Fruit fly (Drosophila melanogaster) whole organism, embryonic: ENCODE measurements around the gene Drice.

ENCODE experiments used
- BtbVII ChIP-seq: fragments of 200-800 bp; sonication (Bioruptor generic); optimal IDR thresholded peaks from 3 replicates; lab custom pipeline; 2017; ENCODE audit warnings: missing biosample characterization, mild to moderate bottlenecking, missing genetic modification characterization
- CG11695 ChIP-seq: fragments of 200-800 bp; sonication (Bioruptor generic); IDR thresholded peaks from 3 replicates; pipeline ENCODE4 v1.3.6; 2022; ENCODE audit warnings: missing biosample characterization, missing genetic modification characterization
- CG12071 ChIP-seq: fragments of 200-800 bp; sonication (Bioruptor generic); optimal IDR thresholded peaks from 3 replicates; lab custom pipeline; 2018; ENCODE audit warnings: missing biosample characterization, mild to moderate bottlenecking, missing genetic modification characterization
- CG12219 ChIP-seq: fragments of 200-800 bp; sonication (Bioruptor generic); optimal IDR thresholded peaks from 3 replicates; lab custom pipeline; 2018; ENCODE audit warnings: missing biosample characterization, mild to moderate bottlenecking, missing genetic modification characterization
- CG1233 ChIP-seq: fragments of 200-800 bp; sonication (Bioruptor generic); optimal IDR thresholded peaks from 4 replicates; lab custom pipeline; 2018; ENCODE audit warnings: missing biosample characterization, mild to moderate bottlenecking, missing genetic modification characterization
- CG12744 ChIP-seq: fragments of 200-800 bp; sonication (Bioruptor generic); optimal IDR thresholded peaks from 2 replicates; lab custom pipeline; 2016; ENCODE audit warnings: missing biosample characterization, missing genetic modification characterization
- CG14050 ChIP-seq: fragments of 200-800 bp; sonication (Bioruptor generic); IDR thresholded peaks from 3 replicates; pipeline ENCODE4 v1.3.6; 2022; ENCODE audit warnings: missing biosample characterization, missing genetic modification characterization
- CG15514 ChIP-seq: fragments of 200-800 bp; sonication (Bioruptor generic); optimal IDR thresholded peaks from 3 replicates; lab custom pipeline; 2017; ENCODE audit warnings: missing biosample characterization, missing genetic modification characterization, mild to moderate bottlenecking, moderate library complexity, missing genetic modification reagents
- CG15696 ChIP-seq: fragments of 200-800 bp; sonication (Bioruptor generic); optimal IDR thresholded peaks from 2 replicates; lab custom pipeline; 2019; ENCODE audit warnings: missing biosample characterization, mild to moderate bottlenecking, missing genetic modification characterization, moderate library complexity
- CG2129 ChIP-seq: fragments of 200-800 bp; sonication (Bioruptor generic); IDR thresholded peaks from 2 replicates; pipeline ENCODE4 v1.3.6; 2022; ENCODE audit warnings: missing biosample characterization, missing genetic modification characterization; ENCODE audit not compliant: partially characterized antibody
- CG2875 ChIP-seq: fragments of 200-800 bp; sonication (Bioruptor generic); optimal IDR thresholded peaks from 2 replicates; lab custom pipeline; 2017; ENCODE audit warnings: missing biosample characterization, mild to moderate bottlenecking, missing genetic modification characterization, missing genetic modification reagents
- CG31388 ChIP-seq: fragments of 200-800 bp; sonication (Bioruptor generic); optimal IDR thresholded peaks from 2 replicates; lab custom pipeline; 2016; ENCODE audit warnings: missing biosample characterization, missing genetic modification characterization
- CG34376 ChIP-seq: fragments of 200-800 bp; sonication (Bioruptor generic); optimal IDR thresholded peaks from 2 replicates; lab custom pipeline; 2018; ENCODE audit warnings: missing biosample characterization, mild to moderate bottlenecking, missing genetic modification characterization
- CG6175 ChIP-seq: fragments of 200-800 bp; sonication (Bioruptor generic); IDR thresholded peaks from 3 replicates; pipeline ENCODE4 v1.3.6; 2022; ENCODE audit warnings: missing biosample characterization, missing genetic modification characterization
- CG6791 ChIP-seq: fragments of 200-800 bp; sonication (Bioruptor generic); IDR thresholded peaks from 3 replicates; pipeline ENCODE4 v1.3.6; 2022; ENCODE audit warnings: missing biosample characterization, missing genetic modification characterization; ENCODE audit not compliant: partially characterized antibody
- CG7745 ChIP-seq: fragments of 200-800 bp; sonication (Bioruptor generic); optimal IDR thresholded peaks from 2 replicates; lab custom pipeline; 2018; ENCODE audit warnings: missing biosample characterization, mild to moderate bottlenecking, missing genetic modification characterization, moderate library complexity
- CG8478 ChIP-seq: fragments of >200 bp; optimal IDR thresholded peaks from 2 replicates; lab custom pipeline; 2018
- CG9609 ChIP-seq: fragments of 200-800 bp; sonication (Bioruptor generic); optimal IDR thresholded peaks from 3 replicates; lab custom pipeline; 2016; ENCODE audit warnings: missing biosample characterization, missing genetic modification characterization
- CG9817 ChIP-seq: fragments of 200-800 bp; sonication (Bioruptor generic); optimal IDR thresholded peaks from 2 replicates; lab custom pipeline; 2018; ENCODE audit warnings: missing biosample characterization, mild to moderate bottlenecking, missing genetic modification characterization, moderate library complexity
- Dip3 ChIP-seq: fragments of 200-800 bp; sonication (Bioruptor generic); optimal IDR thresholded peaks from 3 replicates; lab custom pipeline; 2016; ENCODE audit warnings: missing biosample characterization, missing genetic modification characterization
- Doc3 ChIP-seq: fragments of 200-800 bp; sonication (Bioruptor generic); IDR thresholded peaks from 3 replicates; pipeline ENCODE4 v1.3.6; 2022; ENCODE audit warnings: missing biosample characterization, missing genetic modification characterization; ENCODE audit not compliant: partially characterized antibody
- Dref ChIP-seq: fragments of 200-800 bp; sonication (Bioruptor generic); IDR thresholded peaks from 2 replicates; pipeline ENCODE4 v1.3.6; 2022; ENCODE audit warnings: missing biosample characterization, missing genetic modification characterization
- GATAe ChIP-seq: fragments of 200-800 bp; sonication (Bioruptor generic); conservative IDR thresholded peaks from 2 replicates; pipeline ENCODE4 v1.3.6; 2022; ENCODE audit warnings: missing biosample characterization, missing genetic modification characterization
- NFAT ChIP-seq: fragments of 200-800 bp; sonication (Bioruptor generic); IDR thresholded peaks from 2 replicates; pipeline ENCODE4 v1.3.6; 2022; ENCODE audit warnings: missing biosample characterization, missing genetic modification characterization
- Sox102F ChIP-seq: fragments of 200-800 bp; sonication (Bioruptor generic); optimal IDR thresholded peaks from 2 replicates; lab custom pipeline; 2018; ENCODE audit warnings: missing biosample characterization, mild to moderate bottlenecking, missing genetic modification characterization, moderate library complexity
- Usf ChIP-seq: fragments of 200-800 bp; sonication (Bioruptor generic); optimal IDR thresholded peaks from 2 replicates; lab custom pipeline; 2017; ENCODE audit warnings: missing genotype, missing biosample characterization, missing genetic modification characterization
- aop ChIP-seq: fragments of 200-800 bp; sonication (Bioruptor generic); IDR thresholded peaks from 2 replicates; pipeline ENCODE4 v1.3.6; 2022; ENCODE audit warnings: missing biosample characterization, missing genetic modification characterization
- ase ChIP-seq: fragments of 200-800 bp; sonication (Bioruptor generic); IDR thresholded peaks from 3 replicates; pipeline ENCODE4 v1.3.6; 2022; ENCODE audit warnings: missing biosample characterization, missing genetic modification characterization
- az2 ChIP-seq: fragments of 200-800 bp; sonication (Bioruptor generic); optimal IDR thresholded peaks from 3 replicates; lab custom pipeline; 2016; ENCODE audit warnings: missing biosample characterization, missing genetic modification characterization
- bcd ChIP-seq: fragments of 200-800 bp; sonication (Bioruptor generic); optimal IDR thresholded peaks from 2 replicates; lab custom pipeline; 2017; ENCODE audit warnings: missing biosample characterization, mild to moderate bottlenecking, missing genetic modification characterization
- chm ChIP-seq: fragments of 200-800 bp; sonication (Bioruptor generic); IDR thresholded peaks from 2 replicates; pipeline ENCODE4 v1.3.6; 2022; ENCODE audit warnings: missing biosample characterization, missing genetic modification characterization
- da ChIP-seq: fragments of 200-800 bp; sonication (Bioruptor generic); optimal IDR thresholded peaks from 2 replicates; lab custom pipeline; 2016; ENCODE audit warnings: missing biosample characterization, missing genetic modification characterization
- dmrt99B ChIP-seq: fragments of 200-800 bp; sonication (Bioruptor generic); optimal IDR thresholded peaks from 2 replicates; lab custom pipeline; 2018; ENCODE audit warnings: missing biosample characterization, mild to moderate bottlenecking, missing genetic modification characterization, moderate library complexity
- dysf ChIP-seq: fragments of 200-800 bp; sonication (Bioruptor generic); IDR thresholded peaks from 3 replicates; pipeline ENCODE4 v1.3.6; 2022; ENCODE audit warnings: missing biosample characterization, missing genetic modification characterization
- eve ChIP-seq, 2 experiments: fragments of >200 bp; optimal IDR thresholded peaks; 2 replicates each; lab custom pipeline; 2017; ENCODE audit warnings: missing biosample characterization in 2 of 2, missing genetic modification characterization in 2 of 2
- h ChIP-seq: fragments of >200 bp; optimal IDR thresholded peaks from 2 replicates; lab custom pipeline; 2017
- hb ChIP-seq: fragments of 200-800 bp; sonication (Bioruptor generic); IDR thresholded peaks from 3 replicates; pipeline ENCODE4 v1.3.6; 2022; ENCODE audit warnings: missing biosample characterization, missing genetic modification characterization; ENCODE audit not compliant: partially characterized antibody
- jing ChIP-seq: fragments of 200-800 bp; sonication (Bioruptor generic); optimal IDR thresholded peaks from 2 replicates; lab custom pipeline; 2018; ENCODE audit warnings: missing biosample characterization, mild to moderate bottlenecking, missing genetic modification characterization
- lbe ChIP-seq: fragments of 200-800 bp; sonication (Bioruptor generic); optimal IDR thresholded peaks from 2 replicates; lab custom pipeline; 2016; ENCODE audit warnings: missing biosample characterization, mild to moderate bottlenecking, missing genetic modification characterization
- oc ChIP-seq: fragments of 200-800 bp; sonication (Bioruptor generic); optimal IDR thresholded peaks from 2 replicates; lab custom pipeline; 2018; ENCODE audit warnings: missing biosample characterization, mild to moderate bottlenecking, missing genetic modification characterization, moderate library complexity
- onecut ChIP-seq: fragments of 200-800 bp; sonication (Bioruptor generic); IDR thresholded peaks from 2 replicates; pipeline ENCODE4 v1.3.6; 2022; ENCODE audit warnings: missing biosample characterization, missing genetic modification characterization
- peb ChIP-seq: fragments of 200-800 bp; sonication (Bioruptor generic); IDR thresholded peaks from 2 replicates; pipeline ENCODE4 v1.3.6; 2022; ENCODE audit warnings: missing biosample characterization, missing genetic modification characterization
- prd ChIP-seq, 3 experiments: fragments of >200 bp in 2 of 3; fragments of 200-800 bp in 1 of 3; sonication (Bioruptor generic) in 1 of 3; optimal IDR thresholded peaks in 2 of 3; IDR thresholded peaks in 1 of 3; 2 replicates in 2 of 3; 3 replicates in 1 of 3; pipeline versions ENCODE4 v1.3.6 to Lab custom; 2017 to 2022; ENCODE audit warnings: missing biosample characterization in 1 of 3, missing genetic modification characterization in 1 of 3
- sc ChIP-seq, 3 experiments: fragments of >200 bp in 2 of 3; fragments of 200-800 bp in 1 of 3; sonication (Bioruptor generic) in 1 of 3; optimal IDR thresholded peaks; 2 replicates in 2 of 3; 3 replicates in 1 of 3; lab custom pipeline; 2017; ENCODE audit warnings: mild to moderate bottlenecking in 1 of 3, missing biosample characterization in 1 of 3, missing genetic modification characterization in 1 of 3, missing genetic modification reagents in 1 of 3
- scrt ChIP-seq: fragments of 200-800 bp; sonication (Bioruptor generic); optimal IDR thresholded peaks from 2 replicates; lab custom pipeline; 2018; ENCODE audit warnings: missing biosample characterization, mild to moderate bottlenecking, missing genetic modification characterization, moderate library complexity
- so ChIP-seq: fragments of 200-800 bp; sonication (Bioruptor generic); IDR thresholded peaks from 3 replicates; pipeline ENCODE4 v1.3.6; 2022; ENCODE audit warnings: missing biosample characterization, missing genetic modification characterization
- sob ChIP-seq: fragments of 200-800 bp; sonication (Bioruptor generic); IDR thresholded peaks from 2 replicates; pipeline ENCODE4 v1.3.6; 2022; ENCODE audit warnings: missing biosample characterization, missing genetic modification characterization
- unc-4 ChIP-seq: fragments of 200-800 bp; sonication (Bioruptor generic); IDR thresholded peaks from 2 replicates; pipeline ENCODE4 v1.3.6; 2022; ENCODE audit warnings: missing biosample characterization, missing genetic modification characterization; ENCODE audit not compliant: partially characterized antibody
- zf30C ChIP-seq: fragments of 200-800 bp; sonication (Bioruptor generic); optimal IDR thresholded peaks from 3 replicates; lab custom pipeline; 2018; ENCODE audit warnings: missing biosample characterization, mild to moderate bottlenecking, missing genetic modification characterization

The Drice gene

DNA sequence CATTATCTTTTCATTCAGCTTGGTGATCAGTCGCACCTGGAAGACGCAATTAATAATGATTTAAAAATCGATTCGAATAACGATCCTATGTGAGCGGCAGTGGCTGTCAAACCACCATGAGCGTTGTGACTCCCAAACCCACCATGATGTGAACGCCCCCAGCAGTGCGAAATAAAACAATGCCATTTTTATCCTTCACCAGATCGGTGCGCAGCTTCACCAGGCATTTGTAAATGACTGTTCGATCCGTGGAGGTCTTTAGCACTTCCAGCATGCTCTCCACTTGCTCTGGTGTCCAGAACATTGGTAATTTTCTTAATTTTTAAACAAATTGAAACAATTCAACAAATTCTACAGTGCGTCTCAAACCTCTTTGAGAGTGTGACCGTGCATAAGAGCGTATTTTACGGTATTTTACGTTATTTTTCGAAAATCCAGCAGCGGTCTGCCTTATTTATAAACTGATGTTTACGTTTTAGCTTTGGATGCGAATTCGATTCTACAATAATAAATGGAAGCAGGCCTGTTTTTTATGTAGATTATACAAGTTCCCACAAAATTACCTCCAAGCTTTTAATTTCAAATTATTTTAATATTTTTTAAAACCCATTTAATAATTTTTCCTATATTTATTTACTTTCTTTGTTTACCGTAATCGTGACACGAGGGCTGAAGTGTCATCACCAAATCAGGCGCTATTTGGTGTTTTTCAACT, at the start of gene Drice, which contains the start of gene Rnb (continued):
- TF ChIP-seq dmrt99B (tag; lab: Kevin White, UChicago) (no peak), bcd (GFP tag; lab: Kevin White, UChicago) (peak; percentile 61), CG7745 (tag; lab: Kevin White, UChicago) (no peak), BtbVII (GFP tag; lab: Kevin White, UChicago) (no peak), CG12219 (no peak), CG8478 (no peak), NFAT (peak; percentile 49; the same call in 1 of the 2 replicates), CG15696 (tag; lab: Kevin White, UChicago) (peak; percentile 84), da (no peak), lbe (GFP tag; lab: Kevin White, UChicago) (peak; percentile 76), scrt (GFP tag; lab: Kevin White, UChicago) (no peak), CG9609 (no peak), CG11695 (GFP tag; lab: Robert Waterston, UW) (no peak), Sox102F (GFP tag; lab: Kevin White, UChicago) (no peak), az2 (GFP tag; lab: Kevin White, UChicago) (peak; percentile 20), zf30C (GFP tag; lab: Kevin White, UChicago) (no peak), CG9817 (peak; percentile 51), ase (GFP tag; lab: Robert Waterston, UW) (0 out of 3 replicates have a peak, but pooled peaks have one; percentile 32), CG6791 (GFP tag; lab: Robert Waterston, UW) (peak; percentile 60), h (lab: Kevin White, UChicago) (no peak), sc (optimal IDR thresholded peaks at IDR 0.05; lab: Kevin White, UChicago) (no peak), sc (GFP tag; optimal IDR thresholded peaks at IDR 0.05; lab: Kevin White, UChicago) (no peak), Usf (no peak), CG1233 (GFP tag; lab: Kevin White, UChicago) (peak; percentile 63), prd (optimal IDR thresholded peaks at IDR 0.05; lab: Kevin White, UChicago) (no peak), prd (GFP tag; IDR thresholded peaks at IDR 0.05; lab: Robert Waterston, UW) (peak; percentile 55), Doc3 (GFP tag; lab: Robert Waterston, UW) (peak; percentile 72), Dref (GFP tag; lab: Robert Waterston, UW) (no peak), aop (GFP tag; lab: Robert Waterston, UW) (no peak), CG12071 (GFP tag; lab: Kevin White, UChicago) (no peak), dysf (GFP tag; lab: Robert Waterston, UW) (peak; percentile 53; the same call in 2 of the 3 replicates), chm (no peak), eve (GFP tag; optimal IDR thresholded peaks at IDR 0.05; lab: Kevin White, UChicago) (no peak), onecut (GFP tag; lab: Robert Waterston, UW) (no peak), CG2875 (GFP tag; lab: Kevin White, UChicago) (no peak), peb (no peak), so (GFP tag; lab: Robert Waterston, UW) (no peak), CG15514 (GFP tag; lab: Kevin White, UChicago) (peak; percentile 31), CG34376 (peak; percentile 32), sob (GFP tag; lab: Robert Waterston, UW) (peak; percentile 70), jing (GFP tag; lab: Kevin White, UChicago) (no peak), Dip3 (GFP tag; lab: Kevin White, UChicago) (no peak), CG12744 (GFP tag; lab: Kevin White, UChicago) (no peak), GATAe (GFP tag; lab: Robert Waterston, UW) (no peak), unc-4 (GFP tag; lab: Robert Waterston, UW) (peak; percentile 75), CG14050 (GFP tag; lab: Robert Waterston, UW) (peak; percentile 35; the same call in 1 of the 3 replicates), CG31388 (GFP tag; lab: Kevin White, UChicago) (no peak), CG2129 (GFP tag; lab: Robert Waterston, UW) (peak; percentile 63), CG6175 (GFP tag; lab: Robert Waterston, UW) (no peak), oc (no peak), hb (no peak)
